Worm (Caenorhabditis elegans) whole organism, young adult: ENCODE measurements around the gene gskl-1.

ENCODE experiments used
- B0261.1 ChIP-seq: sonication (generic microtip); optimal IDR thresholded peaks from 2 replicates; lab custom pipeline; 2016; ENCODE audit warnings: mild to moderate bottlenecking, missing genetic modification characterization, moderate library complexity, missing compliant biosample characterization
- B0336.3 ChIP-seq: fragments of 200-800 bp; sonication (Bioruptor generic); IDR thresholded peaks from 2 replicates; pipeline ENCODE4 v1.3.6; 2022; ENCODE audit warnings: missing genetic modification characterization, missing compliant biosample characterization
- F23B12.7 ChIP-seq: sonication (generic microtip); optimal IDR thresholded peaks from 2 replicates; lab custom pipeline; 2017; ENCODE audit warnings: missing genetic modification characterization, mild to moderate bottlenecking, missing compliant biosample characterization, antibody characterized with exemption, moderate library complexity; ENCODE audit not compliant: insufficient read depth
- F37B4.10 ChIP-seq: fragments of 200-800 bp; sonication (Bioruptor generic); IDR thresholded peaks from 2 replicates; pipeline ENCODE4 v1.3.6; 2022; ENCODE audit warnings: missing genetic modification characterization, missing compliant biosample characterization
- F57C9.4 ChIP-seq: sonication (generic microtip); optimal IDR thresholded peaks from 2 replicates; lab custom pipeline; 2017; ENCODE audit warnings: mild to moderate bottlenecking, missing genetic modification characterization, missing compliant biosample characterization
- ZK185.1 ChIP-seq: sonication (generic microtip); optimal IDR thresholded peaks from 2 replicates; lab custom pipeline; 2016; ENCODE audit warnings: mild to moderate bottlenecking, missing genetic modification characterization, missing compliant biosample characterization; ENCODE audit not compliant: poor library complexity, severe bottlenecking
- bed-1 ChIP-seq: fragments of 200-800 bp; sonication (Bioruptor generic); IDR thresholded peaks from 2 replicates; pipeline ENCODE4 v1.3.6; 2022; ENCODE audit warnings: missing genetic modification reagents, missing genetic modification characterization, missing compliant biosample characterization
- egl-44 ChIP-seq: fragments of 200-800 bp; sonication (Bioruptor generic); IDR thresholded peaks from 2 replicates; pipeline ENCODE4 v1.3.6; 2022; ENCODE audit warnings: missing genetic modification reagents, missing genetic modification characterization, missing compliant biosample characterization
- fkh-3 ChIP-seq: sonication (generic microtip); optimal IDR thresholded peaks from 2 replicates; lab custom pipeline; 2016; ENCODE audit warnings: mild to moderate bottlenecking, missing genetic modification characterization, missing compliant biosample characterization
- him-1 ChIP-seq: sonication (generic microtip); optimal IDR thresholded peaks from 2 replicates; lab custom pipeline; 2016; ENCODE audit warnings: missing genotype, missing genetic modification reagents, missing genetic modification characterization, missing compliant biosample characterization
- hlh-12 ChIP-seq: sonication (generic microtip); optimal IDR thresholded peaks from 2 replicates; lab custom pipeline; 2016; ENCODE audit warnings: missing genetic modification characterization, missing compliant biosample characterization
- hsf-1 ChIP-seq: fragments of 200-800 bp; sonication (Bioruptor generic); IDR thresholded peaks from 2 replicates; pipeline ENCODE4 v1.3.6; 2022; ENCODE audit warnings: missing genetic modification reagents, missing genetic modification characterization, missing compliant biosample characterization
- let-526 ChIP-seq: fragments of 200-800 bp; sonication (Bioruptor generic); IDR thresholded peaks from 2 replicates; pipeline ENCODE4 v1.3.6; 2022; ENCODE audit warnings: missing genetic modification reagents, missing genetic modification characterization, missing compliant biosample characterization
- lin-54 ChIP-seq: fragments of 200-800 bp; sonication (Bioruptor generic); optimal IDR thresholded peaks from 2 replicates; lab custom pipeline; 2018; ENCODE audit warnings: mild to moderate bottlenecking, missing genetic modification characterization, missing compliant biosample characterization
- nfya-2 ChIP-seq: fragments of 200-800 bp; sonication (Bioruptor generic); IDR thresholded peaks from 2 replicates; pipeline ENCODE4 v1.3.6; 2022; ENCODE audit warnings: missing genetic modification reagents, missing genetic modification characterization, missing compliant biosample characterization
- pha-4 ChIP-seq: fragments of 150-350 bp; sonication (generic microtip); optimal IDR thresholded peaks from 2 replicates; lab custom pipeline; 2014; ENCODE audit warnings: missing biosample characterization, missing genetic modification reagents, missing genetic modification characterization
- sdz-38 ChIP-seq: sonication (generic microtip); optimal IDR thresholded peaks from 2 replicates; lab custom pipeline; 2016; ENCODE audit warnings: missing genotype, missing genetic modification characterization, missing compliant biosample characterization
- sea-2 ChIP-seq: fragments of 200-800 bp; sonication (Bioruptor generic); IDR thresholded peaks from 2 replicates; pipeline ENCODE4 v1.3.6; 2022; ENCODE audit warnings: missing genetic modification characterization, missing compliant biosample characterization
- somi-1 ChIP-seq: fragments of 200-800 bp; sonication (Bioruptor generic); optimal IDR thresholded peaks from 2 replicates; lab custom pipeline; 2018; ENCODE audit warnings: mild to moderate bottlenecking, missing genetic modification characterization, missing compliant biosample characterization
- zfh-2 ChIP-seq: fragments of 200-800 bp; sonication (Bioruptor generic); conservative IDR thresholded peaks from 2 replicates; pipeline ENCODE4 v1.3.6; 2022; ENCODE audit warnings: missing genetic modification reagents, missing genetic modification characterization, missing compliant biosample characterization

gskl-1 gene

ce11 chrII:10990592-10990991 lies 43.2 kb downstream of the gskl-1 start:
- no peak for TF ChIP-seq bed-1
- no peak for TF ChIP-seq F23B12.7 (tag; lab: Kevin White, UChicago)
- TF ChIP-seq B0336.3 (GFP tag; lab: Robert Waterston, UW), result no peak
- no peak for TF ChIP-seq F37B4.10
- no peak for TF ChIP-seq sea-2 (GFP tag; lab: Robert Waterston, UW)
- no peak for TF ChIP-seq him-1
- no peak for TF ChIP-seq pha-4

DNA sequence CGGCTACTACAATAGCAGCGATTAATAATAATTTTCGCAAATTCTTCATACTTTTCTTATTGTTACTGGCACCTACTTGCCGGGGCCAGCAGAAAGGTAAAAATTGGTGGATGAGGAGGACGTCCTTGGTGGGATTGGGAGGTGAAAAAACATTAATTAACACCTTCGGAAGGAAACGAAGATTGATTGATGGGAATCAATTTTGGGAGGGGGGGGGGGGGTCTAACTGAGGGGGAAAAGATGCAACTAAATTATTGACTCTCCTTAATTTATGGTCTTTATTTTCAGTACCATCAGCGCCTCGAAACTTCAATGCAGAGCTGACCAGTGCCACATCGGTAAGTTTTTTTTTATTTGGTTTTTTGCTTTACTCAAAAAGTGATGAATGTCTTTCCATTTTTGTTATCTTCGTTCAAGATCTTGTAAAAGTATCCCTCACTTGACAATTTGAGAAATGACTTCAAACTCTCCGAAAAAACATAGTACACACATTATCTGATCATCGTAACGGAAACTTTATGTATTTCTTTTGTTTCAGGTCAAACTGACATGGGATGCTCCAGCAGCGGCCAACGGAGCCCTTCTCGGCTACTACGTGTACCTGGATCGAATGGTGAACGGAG lies 46.4 kb downstream of the gskl-1 start:
- TF ChIP-seq zfh-2 (GFP tag; lab: Robert Waterston, UW), result no peak
- TF ChIP-seq fkh-3, result no peak

DNA sequence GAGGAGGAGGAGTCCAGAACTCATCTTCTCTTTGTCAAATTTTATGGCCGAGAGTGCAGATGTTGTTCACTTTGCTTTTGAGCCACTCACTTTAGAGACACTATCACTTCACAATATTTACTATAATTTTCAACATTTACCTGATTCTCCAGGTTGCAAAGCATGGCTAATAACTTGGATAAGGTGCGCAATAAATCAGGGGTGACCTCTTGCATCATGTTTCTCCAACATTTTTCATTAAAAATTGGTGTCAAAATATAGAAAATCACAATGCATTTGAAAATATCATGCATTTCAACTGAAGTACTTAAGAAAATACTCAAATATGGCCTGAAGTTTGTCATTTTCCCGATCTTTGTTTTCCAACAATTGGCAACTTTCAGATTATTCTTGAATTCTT lies 48.2 kb downstream of the gskl-1 start:
- TF ChIP-seq somi-1 (GFP tag; lab: Kevin White, UChicago) (no peak), let-526 (GFP tag; lab: Robert Waterston, UW) (no peak), sdz-38 (tag; lab: Kevin White, UChicago) (no peak), ZK185.1 (no peak), nfya-2 (GFP tag; lab: Robert Waterston, UW) (no peak), hlh-12 (tag; lab: Kevin White, UChicago) (no peak), hsf-1 (GFP tag; lab: Robert Waterston, UW) (no peak), egl-44 (no peak), F57C9.4 (no peak), lin-54 (GFP tag; lab: Kevin White, UChicago) (no peak), B0261.1 (no peak)
